Worm (Caenorhabditis elegans) whole organism, young adult: ENCODE data around the gene madf-8.

Experiments used
- B0336.3 ChIP-seq: fragments of 200-800 bp; sonication (Bioruptor generic); IDR thresholded peaks from 2 replicates; pipeline ENCODE4 v1.3.6; 2022; ENCODE audit warnings: missing genetic modification characterization, missing compliant biosample characterization
- C06A6.2 ChIP-seq: fragments of 200-800 bp; sonication (Bioruptor generic); conservative IDR thresholded peaks from 2 replicates; pipeline ENCODE4 v1.3.6; 2022; ENCODE audit warnings: missing genetic modification characterization, missing compliant biosample characterization
- C17E4.6 ChIP-seq: fragments of 200-800 bp; sonication (Bioruptor generic); IDR thresholded peaks from 2 replicates; pipeline ENCODE4 v1.3.6; 2022; ENCODE audit warnings: missing genetic modification reagents, missing genetic modification characterization, missing compliant biosample characterization
- F37B4.10 ChIP-seq: fragments of 200-800 bp; sonication (Bioruptor generic); IDR thresholded peaks from 2 replicates; pipeline ENCODE4 v1.3.6; 2022; ENCODE audit warnings: missing genetic modification characterization, missing compliant biosample characterization
- F55B11.4 ChIP-seq: sonication (generic microtip); optimal IDR thresholded peaks from 2 replicates; lab custom pipeline; 2016; ENCODE audit warnings: missing compliant biosample characterization, missing genetic modification characterization, borderline replicate concordance; ENCODE audit not compliant: insufficient read depth
- K11D2.4 ChIP-seq: fragments of 200-800 bp; sonication (Bioruptor generic); IDR thresholded peaks from 2 replicates; pipeline ENCODE4 v1.3.6; 2022; ENCODE audit warnings: missing genetic modification reagents, missing genetic modification characterization, missing compliant biosample characterization
- K12H6.12 ChIP-seq: fragments of 200-800 bp; sonication (Bioruptor generic); optimal IDR thresholded peaks from 2 replicates; lab custom pipeline; 2018; ENCODE audit warnings: mild to moderate bottlenecking, missing genetic modification characterization, missing compliant biosample characterization
- Y53G8AR.9 ChIP-seq: fragments of 200-800 bp; sonication (Bioruptor generic); conservative IDR thresholded peaks from 2 replicates; pipeline ENCODE4 v1.3.6; 2022; ENCODE audit warnings: missing genetic modification reagents, missing genetic modification characterization, missing compliant biosample characterization
- Y56A3A.18 ChIP-seq: fragments of 200-800 bp; sonication (Bioruptor generic); IDR thresholded peaks from 2 replicates; pipeline ENCODE4 v1.3.6; 2022; ENCODE audit warnings: missing genetic modification reagents, missing genetic modification characterization, missing compliant biosample characterization
- akir-1 ChIP-seq: fragments of 200-800 bp; sonication (Bioruptor generic); optimal IDR thresholded peaks from 2 replicates; lab custom pipeline; 2018; ENCODE audit warnings: mild to moderate bottlenecking, missing genetic modification characterization, moderate library complexity, missing compliant biosample characterization
- aptf-2 ChIP-seq: fragments of 200-800 bp; sonication (Bioruptor generic); conservative IDR thresholded peaks from 2 replicates; pipeline ENCODE4 v1.3.6; 2022; ENCODE audit warnings: missing genetic modification reagents, missing genetic modification characterization, missing compliant biosample characterization
- attf-5 ChIP-seq: fragments of 200-800 bp; sonication (Bioruptor generic); optimal IDR thresholded peaks from 2 replicates; lab custom pipeline; 2018; ENCODE audit warnings: mild to moderate bottlenecking, missing genetic modification characterization, missing compliant biosample characterization
- attf-6 ChIP-seq: fragments of 200-800 bp; sonication (Bioruptor generic); IDR thresholded peaks from 2 replicates; pipeline ENCODE4 v1.3.6; 2022; ENCODE audit warnings: missing genetic modification reagents, missing genetic modification characterization, missing compliant biosample characterization
- bed-1 ChIP-seq: fragments of 200-800 bp; sonication (Bioruptor generic); IDR thresholded peaks from 2 replicates; pipeline ENCODE4 v1.3.6; 2022; ENCODE audit warnings: missing genetic modification reagents, missing genetic modification characterization, missing compliant biosample characterization
- bed-2 ChIP-seq: fragments of 200-800 bp; sonication (Bioruptor generic); IDR thresholded peaks from 2 replicates; pipeline ENCODE4 v1.3.6; 2022; ENCODE audit warnings: missing genetic modification reagents, missing genetic modification characterization, missing compliant biosample characterization
- cebp-1 ChIP-seq, 2 experiments: fragments of 200-800 bp in 1 of 2; sonication (Bioruptor generic) in 1 of 2; sonication (generic microtip) in 1 of 2; IDR thresholded peaks in 1 of 2; optimal IDR thresholded peaks in 1 of 2; 2 replicates each; pipeline versions ENCODE4 v1.3.6 to Lab custom; 2017 to 2022; ENCODE audit warnings: missing compliant biosample characterization in 2 of 2, missing genetic modification characterization in 2 of 2, mild to moderate bottlenecking in 1 of 2, missing genetic modification reagents in 1 of 2, moderate library complexity in 1 of 2
- ceh-27 ChIP-seq: fragments of 200-800 bp; sonication (Bioruptor generic); optimal IDR thresholded peaks from 2 replicates; lab custom pipeline; 2018; ENCODE audit warnings: mild to moderate bottlenecking, missing genetic modification characterization, moderate library complexity, missing compliant biosample characterization
- ceh-91 ChIP-seq: fragments of 200-800 bp; sonication (Bioruptor generic); IDR thresholded peaks from 2 replicates; pipeline ENCODE4 v1.3.6; 2022; ENCODE audit warnings: missing genetic modification reagents, missing genetic modification characterization, missing compliant biosample characterization
- dpff-1 ChIP-seq: sonication (generic microtip); optimal IDR thresholded peaks from 2 replicates; lab custom pipeline; 2017; ENCODE audit warnings: mild to moderate bottlenecking, missing genetic modification characterization, missing compliant biosample characterization
- egl-18 ChIP-seq: fragments of 200-800 bp; sonication (Bioruptor generic); IDR thresholded peaks from 2 replicates; pipeline ENCODE4 v1.3.6; 2022; ENCODE audit warnings: missing genetic modification reagents, missing genetic modification characterization, missing compliant biosample characterization
- egrh-3 ChIP-seq: fragments of 200-800 bp; sonication (Bioruptor generic); IDR thresholded peaks from 2 replicates; pipeline ENCODE4 v1.3.6; 2022; ENCODE audit warnings: missing genetic modification reagents, missing genetic modification characterization, missing compliant biosample characterization
- ekl-4 ChIP-seq: fragments of 200-800 bp; sonication (Bioruptor generic); IDR thresholded peaks from 2 replicates; pipeline ENCODE4 v1.3.6; 2022; ENCODE audit warnings: missing genetic modification reagents, missing genetic modification characterization, missing compliant biosample characterization
- fkh-3 ChIP-seq: sonication (generic microtip); optimal IDR thresholded peaks from 2 replicates; lab custom pipeline; 2016; ENCODE audit warnings: mild to moderate bottlenecking, missing genetic modification characterization, missing compliant biosample characterization
- hmg-1.2 ChIP-seq: fragments of 200-800 bp; sonication (Bioruptor generic); IDR thresholded peaks from 2 replicates; pipeline ENCODE4 v1.3.6; 2022; ENCODE audit warnings: missing genetic modification reagents, missing genetic modification characterization, missing compliant biosample characterization
- hmg-20 ChIP-seq: fragments of 200-800 bp; sonication (Bioruptor generic); IDR thresholded peaks from 2 replicates; pipeline ENCODE4 v1.3.6; 2022; ENCODE audit warnings: missing genetic modification reagents, missing genetic modification characterization, missing compliant biosample characterization
- hrde-1 ChIP-seq: sonication (generic microtip); optimal IDR thresholded peaks from 2 replicates; lab custom pipeline; 2016; ENCODE audit warnings: missing genetic modification characterization, mild to moderate bottlenecking, missing compliant biosample characterization, moderate library complexity, missing genotype, missing genetic modification reagents, borderline replicate concordance
- lag-1 ChIP-seq: fragments of 200-800 bp; sonication (Bioruptor generic); IDR thresholded peaks from 2 replicates; pipeline ENCODE4 v1.3.6; 2022; ENCODE audit warnings: missing genetic modification reagents, missing genetic modification characterization, missing compliant biosample characterization
- let-526 ChIP-seq: fragments of 200-800 bp; sonication (Bioruptor generic); IDR thresholded peaks from 2 replicates; pipeline ENCODE4 v1.3.6; 2022; ENCODE audit warnings: missing genetic modification reagents, missing genetic modification characterization, missing compliant biosample characterization
- lin-26 ChIP-seq: fragments of 200-800 bp; sonication (Bioruptor generic); IDR thresholded peaks from 2 replicates; pipeline ENCODE4 v1.3.6; 2022; ENCODE audit warnings: missing genetic modification reagents, missing genetic modification characterization, missing compliant biosample characterization
- lin-35 ChIP-seq, 3 experiments: fragments of 150-350 bp in 2 of 3; sonication (generic microtip) in 1 of 3; optimal IDR thresholded peaks; 2 replicates each; lab custom pipeline; 2014 to 2018; ENCODE audit warnings: missing biosample characterization in 3 of 3, missing genetic modification characterization in 3 of 3, missing genetic modification reagents in 3 of 3
- lin-40 ChIP-seq: sonication (generic microtip); optimal IDR thresholded peaks from 2 replicates; lab custom pipeline; 2016; ENCODE audit warnings: missing genetic modification characterization, mild to moderate bottlenecking, missing compliant biosample characterization, missing genotype, missing genetic modification reagents
- mcd-1 ChIP-seq: fragments of 200-800 bp; sonication (Bioruptor generic); IDR thresholded peaks from 2 replicates; pipeline ENCODE4 v1.3.6; 2022; ENCODE audit warnings: missing genetic modification reagents, missing genetic modification characterization, missing compliant biosample characterization
- mel-28 ChIP-seq: sonication (generic microtip); optimal IDR thresholded peaks from 2 replicates; lab custom pipeline; 2016; ENCODE audit warnings: borderline replicate concordance, mild to moderate bottlenecking, missing genetic modification characterization, missing compliant biosample characterization
- mxl-1 ChIP-seq: sonication (generic microtip); optimal IDR thresholded peaks from 2 replicates; lab custom pipeline; 2016; ENCODE audit warnings: missing genetic modification characterization, missing compliant biosample characterization
- nfyb-1 ChIP-seq: fragments of 200-800 bp; sonication (Bioruptor generic); IDR thresholded peaks from 2 replicates; pipeline ENCODE4 v1.3.6; 2022; ENCODE audit warnings: missing genetic modification reagents, missing genetic modification characterization, missing compliant biosample characterization
- nhr-27 ChIP-seq: fragments of 200-800 bp; sonication (Bioruptor generic); optimal IDR thresholded peaks from 2 replicates; lab custom pipeline; 2018; ENCODE audit warnings: mild to moderate bottlenecking, missing genetic modification characterization, moderate library complexity, missing compliant biosample characterization
- nhr-80 ChIP-seq: sonication (generic microtip); optimal IDR thresholded peaks from 2 replicates; lab custom pipeline; 2016; ENCODE audit warnings: missing genetic modification characterization, missing compliant biosample characterization
- nhr-90 ChIP-seq: sonication (generic microtip); optimal IDR thresholded peaks from 2 replicates; lab custom pipeline; 2016; ENCODE audit warnings: missing genotype, mild to moderate bottlenecking, missing genetic modification characterization, missing compliant biosample characterization
- rcor-1 ChIP-seq: fragments of 200-800 bp; sonication (Bioruptor generic); IDR thresholded peaks from 2 replicates; pipeline ENCODE4 v1.3.6; 2022; ENCODE audit warnings: missing genetic modification reagents, missing genetic modification characterization, missing compliant biosample characterization
- rpc-1 ChIP-seq, 2 experiments: fragments of 150-350 bp in 1 of 2; sonication (generic microtip) in 1 of 2; optimal IDR thresholded peaks; 2 replicates each; lab custom pipeline; 2014 to 2018; ENCODE audit warnings: missing biosample characterization in 1 of 2, missing genetic modification characterization in 1 of 2, missing genetic modification reagents in 1 of 2, missing genotype in 1 of 2
- sea-2 ChIP-seq: fragments of 200-800 bp; sonication (Bioruptor generic); IDR thresholded peaks from 2 replicates; pipeline ENCODE4 v1.3.6; 2022; ENCODE audit warnings: missing genetic modification characterization, missing compliant biosample characterization
- snpc-3.4 ChIP-seq: sonication (generic microtip); optimal IDR thresholded peaks from 2 replicates; lab custom pipeline; 2017; ENCODE audit warnings: missing genetic modification characterization, mild to moderate bottlenecking, missing compliant biosample characterization, antibody characterized with exemption, moderate library complexity, missing genotype, missing genetic modification reagents
- somi-1 ChIP-seq: fragments of 200-800 bp; sonication (Bioruptor generic); optimal IDR thresholded peaks from 2 replicates; lab custom pipeline; 2018; ENCODE audit warnings: mild to moderate bottlenecking, missing genetic modification characterization, missing compliant biosample characterization
- sptf-2 ChIP-seq: fragments of 200-800 bp; sonication (Bioruptor generic); optimal IDR thresholded peaks from 2 replicates; lab custom pipeline; 2018; ENCODE audit warnings: mild to moderate bottlenecking, missing genetic modification characterization, missing compliant biosample characterization
- unc-62 ChIP-seq: fragments of 150-350 bp; optimal IDR thresholded peaks from 2 replicates; lab custom pipeline; 2014; ENCODE audit warnings: missing biosample characterization, missing genetic modification reagents, missing genetic modification characterization
- ztf-18 ChIP-seq: sonication (generic microtip); optimal IDR thresholded peaks from 2 replicates; lab custom pipeline; 2016; ENCODE audit warnings: missing genotype, mild to moderate bottlenecking, missing genetic modification characterization, missing compliant biosample characterization
- ztf-28 ChIP-seq: fragments of 200-800 bp; sonication (Bioruptor generic); IDR thresholded peaks from 2 replicates; pipeline ENCODE4 v1.3.6; 2022; ENCODE audit warnings: missing genetic modification reagents, missing genetic modification characterization, missing compliant biosample characterization
- ztf-3 ChIP-seq: fragments of 200-800 bp; sonication (Bioruptor generic); optimal IDR thresholded peaks from 2 replicates; lab custom pipeline; 2018; ENCODE audit warnings: mild to moderate bottlenecking, missing genetic modification characterization, missing compliant biosample characterization

Gene madf-8

ce11 chrIII:3674149-3674548, 23.5 kb upstream of the madf-8 start:
- TF ChIP-seq dpff-1 (tag; lab: Kevin White, UChicago) (no peak), aptf-2 (GFP tag; lab: Robert Waterston, UW) (no peak), C17E4.6 (no peak), rcor-1 (GFP tag; lab: Robert Waterston, UW) (no peak), nhr-80 (tag; lab: Kevin White, UChicago) (no peak), hmg-20 (no peak), sptf-2 (no peak), Y56A3A.18 (no peak), nhr-27 (tag; lab: Kevin White, UChicago) (no peak), B0336.3 (no peak), hmg-1.2 (GFP tag; lab: Robert Waterston, UW) (no peak)
- TF ChIP-seq, all 124 proteins: peak for 0

- no peak for TF ChIP-seq bed-1 (GFP tag; lab: Robert Waterston, UW)
- TF ChIP-seq F37B4.10 (GFP tag; lab: Robert Waterston, UW): no peak
- no peak for TF ChIP-seq egrh-3 (GFP tag; lab: Robert Waterston, UW)
- TF ChIP-seq egl-18 (GFP tag; lab: Robert Waterston, UW): no peak
- no peak for TF ChIP-seq sea-2 (GFP tag; lab: Robert Waterston, UW)
- TF ChIP-seq ztf-28 (GFP tag; lab: Robert Waterston, UW): no peak
- TF ChIP-seq bed-2 (GFP tag; lab: Robert Waterston, UW): no peak
- TF ChIP-seq C06A6.2 (GFP tag; lab: Robert Waterston, UW): no peak
- TF ChIP-seq let-526 (GFP tag; lab: Robert Waterston, UW): no peak
- no peak for TF ChIP-seq somi-1 (GFP tag; lab: Kevin White, UChicago)
- no peak for TF ChIP-seq attf-5
- no peak for TF ChIP-seq mel-28 (tag; lab: Kevin White, UChicago)
- no peak for TF ChIP-seq ceh-91 (GFP tag; lab: Robert Waterston, UW)
- TF ChIP-seq rpc-1 (optimal IDR thresholded peaks at IDR 0.05; lab: Kevin White, UChicago): no peak
- no peak for TF ChIP-seq rpc-1 (tag; optimal IDR thresholded peaks at IDR 0.05; lab: Kevin White, UChicago)
- no peak for TF ChIP-seq ztf-3
- no peak for TF ChIP-seq akir-1 (GFP tag; lab: Kevin White, UChicago)
- no peak for TF ChIP-seq mcd-1
- TF ChIP-seq K12H6.12: peak; percentile 22
- TF ChIP-seq snpc-3.4 (tag; lab: Kevin White, UChicago): no peak
- no peak for TF ChIP-seq cebp-1 (GFP tag; IDR thresholded peaks at IDR 0.05; lab: Robert Waterston, UW)
- peak; percentile 21 for TF ChIP-seq cebp-1 (tag; optimal IDR thresholded peaks at IDR 0.05; lab: Kevin White, UChicago)
- no peak for TF ChIP-seq nhr-80 (tag; lab: Kevin White, UChicago)
- no peak for TF ChIP-seq hrde-1 (tag; lab: Kevin White, UChicago)
- TF ChIP-seq Y53G8AR.9 (GFP tag; lab: Robert Waterston, UW): no peak
- no peak for TF ChIP-seq lag-1 (GFP tag; lab: Robert Waterston, UW)
- peak; percentile 89 for TF ChIP-seq ceh-27 (GFP tag; lab: Kevin White, UChicago)
- TF ChIP-seq F55B11.4: no peak
- no peak for TF ChIP-seq nhr-90 (tag; lab: Kevin White, UChicago)
- TF ChIP-seq ekl-4 (GFP tag; lab: Robert Waterston, UW): no peak
- TF ChIP-seq mxl-1: no peak
- TF ChIP-seq nfyb-1 (GFP tag; lab: Robert Waterston, UW): no peak
- TF ChIP-seq lin-40 (tag; lab: Kevin White, UChicago): peak; percentile 11
- TF ChIP-seq K11D2.4: no peak
- no peak for TF ChIP-seq unc-62 (GFP tag; lab: Kevin White, UChicago)
- TF ChIP-seq ztf-18: no peak
- no peak for TF ChIP-seq attf-6
- TF ChIP-seq lin-26 (GFP tag; lab: Robert Waterston, UW): no peak
- no peak for TF ChIP-seq fkh-3 (tag; lab: Kevin White, UChicago)
- TF ChIP-seq lin-35 (GFP tag; optimal IDR thresholded peaks at IDR 0.05; lab: Kevin White, UChicago): peak in 1 of 3 experiments; percentile 2
These were observed 22.2 kb upstream of the madf-8 start for ce11 chrIII:3672839-3673238.
